Worm (Caenorhabditis elegans): ENCODE data around the gene F46C5.6.

F46C5.6 gene

DNA sequence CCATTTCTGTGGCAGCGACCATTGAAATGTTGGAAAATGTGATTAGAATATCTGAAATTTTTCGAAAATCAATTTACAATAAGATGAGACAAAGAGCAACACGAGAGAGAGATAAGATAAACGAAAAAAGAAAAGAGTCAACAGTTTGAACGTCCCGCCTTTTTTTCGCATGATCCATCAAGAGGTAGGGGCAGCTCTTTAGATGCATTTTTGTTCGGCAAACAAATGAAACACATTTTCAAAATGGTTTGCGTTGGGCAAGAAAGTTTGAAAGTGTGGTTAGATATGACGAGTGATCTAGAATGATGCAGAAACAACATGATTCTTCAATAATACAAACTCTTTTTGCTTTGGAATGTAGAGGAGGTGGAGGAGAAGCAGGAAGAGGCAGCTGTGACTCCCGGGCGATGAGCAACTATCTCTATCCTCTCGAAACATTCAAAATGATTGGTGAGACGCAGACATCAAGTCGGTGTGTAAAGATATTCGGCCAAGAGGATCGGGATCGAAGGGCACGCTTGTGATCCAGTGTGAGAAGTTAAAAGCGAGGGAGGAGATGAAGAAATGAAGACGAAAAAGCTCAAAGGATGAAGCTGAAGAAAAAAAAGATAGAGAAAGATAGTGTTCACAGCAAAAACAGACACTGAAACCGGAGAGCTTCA lies at the start of gene F46C5.6:
TSS of gene F46C5.6 (minus strand) at position 51 of the 662 bp plus-strand sequence.
- TF ChIP-seq klf-2 (GFP tag; conservative IDR thresholded peaks at IDR 0.05) (no peak), flt-1 (GFP tag; IDR thresholded peaks at IDR 0.05) (no peak), ztf-29 (GFP tag; IDR thresholded peaks at IDR 0.05) (no peak), ref-1 (GFP tag; conservative IDR thresholded peaks at IDR 0.05) (no peak), T22C8.4 (GFP tag; IDR thresholded peaks at IDR 0.05) (no peak), ztf-23 (GFP tag; IDR thresholded peaks at IDR 0.05) (no peak), tab-1 (GFP tag; IDR thresholded peaks at IDR 0.05) (no peak), med-1 (GFP tag; optimal IDR thresholded peaks at IDR 0.05; ENCODE audit: insufficient read depth) (no peak), cog-1 (tag; optimal IDR thresholded peaks at IDR 0.05) (no peak)

DNA sequence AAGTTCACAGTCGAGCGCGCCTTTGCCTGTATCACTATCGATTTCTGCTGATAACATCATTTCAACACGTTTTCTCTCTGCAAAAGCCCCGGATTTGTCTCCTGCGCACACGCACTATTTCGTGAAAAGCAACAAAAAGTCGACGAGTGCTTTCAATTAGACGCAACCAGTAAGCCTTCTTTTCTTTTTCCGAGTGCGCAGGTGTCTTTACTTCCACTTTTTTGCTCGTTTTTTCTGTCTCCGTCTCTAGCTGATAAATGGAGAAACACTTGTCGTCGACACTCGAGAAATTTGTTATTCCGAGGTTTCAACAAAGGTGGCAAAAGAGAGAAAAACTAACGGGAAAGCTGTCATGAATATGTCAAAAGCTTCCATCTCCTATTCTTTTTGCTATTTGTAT lies 47.3 kb upstream of the F46C5.6 start:
- TF ChIP-seq ref-1 (GFP tag; conservative IDR thresholded peaks at IDR 0.05) (no peak), tab-1 (GFP tag; IDR thresholded peaks at IDR 0.05) (no peak), klf-2 (GFP tag; conservative IDR thresholded peaks at IDR 0.05) (no peak), T22C8.4 (GFP tag; IDR thresholded peaks at IDR 0.05) (no peak), ztf-29 (GFP tag; IDR thresholded peaks at IDR 0.05) (no peak), flt-1 (GFP tag; IDR thresholded peaks at IDR 0.05) (no peak), med-1 (GFP tag; optimal IDR thresholded peaks at IDR 0.05; ENCODE audit: insufficient read depth) (no peak), ztf-23 (GFP tag; IDR thresholded peaks at IDR 0.05) (no peak), cog-1 (tag; optimal IDR thresholded peaks at IDR 0.05) (no peak)

DNA sequence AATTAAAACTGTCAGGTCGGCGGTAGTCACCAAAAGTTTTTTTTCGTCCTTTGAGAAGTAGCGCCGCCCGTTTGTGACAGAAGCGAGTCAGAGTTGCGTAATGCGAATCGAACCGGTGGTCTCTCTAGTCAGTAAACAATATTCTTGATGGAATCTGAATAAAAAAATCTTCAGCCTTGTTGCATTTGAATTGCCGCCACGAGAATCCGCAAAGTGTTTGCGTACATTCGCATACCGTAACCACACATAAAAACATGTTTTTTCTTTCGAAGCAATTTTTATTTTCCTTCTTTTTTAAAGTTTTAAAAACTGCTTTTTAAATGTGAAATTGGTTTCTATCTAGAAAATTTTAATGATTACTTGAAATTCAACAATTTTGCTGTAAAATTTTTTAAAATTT lies 46.7 kb upstream of the F46C5.6 start:
- no peak for TF ChIP-seq cog-1 (tag; optimal IDR thresholded peaks at IDR 0.05)
- no peak for TF ChIP-seq tab-1 (GFP tag; IDR thresholded peaks at IDR 0.05)
- TF ChIP-seq ztf-23 (GFP tag; IDR thresholded peaks at IDR 0.05) = no peak
- TF ChIP-seq klf-2 (GFP tag; conservative IDR thresholded peaks at IDR 0.05) = no peak
- no peak for TF ChIP-seq ztf-29 (GFP tag; IDR thresholded peaks at IDR 0.05)
- TF ChIP-seq ref-1 (GFP tag; conservative IDR thresholded peaks at IDR 0.05) = no peak
- no peak for TF ChIP-seq flt-1 (GFP tag; IDR thresholded peaks at IDR 0.05)

DNA sequence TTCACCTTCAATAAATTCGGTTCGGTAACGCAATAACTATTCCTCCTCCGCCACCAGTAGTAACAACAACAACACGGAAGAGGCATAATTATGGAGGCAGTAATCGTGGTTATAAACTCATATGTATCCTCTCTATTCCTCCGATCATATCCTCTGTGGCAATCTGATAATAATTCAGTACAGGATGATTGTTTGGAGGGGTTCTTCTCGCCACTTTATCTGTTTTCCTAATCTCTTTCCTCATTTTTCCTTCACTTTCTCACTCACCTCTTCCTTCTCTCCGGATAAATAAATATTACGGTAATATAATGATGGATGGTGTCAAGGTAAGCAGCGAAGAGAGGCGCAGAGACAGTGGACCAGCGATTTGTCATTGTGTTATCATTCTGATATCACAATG lies 46.2 kb upstream of the F46C5.6 start:
- TF ChIP-seq tab-1 (GFP tag; IDR thresholded peaks at IDR 0.05) = no peak
- TF ChIP-seq klf-2 (GFP tag; conservative IDR thresholded peaks at IDR 0.05) = no peak
- no peak for TF ChIP-seq cog-1 (tag; optimal IDR thresholded peaks at IDR 0.05)
- no peak for TF ChIP-seq flt-1 (GFP tag; IDR thresholded peaks at IDR 0.05)
- no peak for TF ChIP-seq ztf-29 (GFP tag; IDR thresholded peaks at IDR 0.05)
- TF ChIP-seq T22C8.4 (GFP tag; IDR thresholded peaks at IDR 0.05) = no peak
- no peak for TF ChIP-seq ref-1 (GFP tag; conservative IDR thresholded peaks at IDR 0.05)

DNA sequence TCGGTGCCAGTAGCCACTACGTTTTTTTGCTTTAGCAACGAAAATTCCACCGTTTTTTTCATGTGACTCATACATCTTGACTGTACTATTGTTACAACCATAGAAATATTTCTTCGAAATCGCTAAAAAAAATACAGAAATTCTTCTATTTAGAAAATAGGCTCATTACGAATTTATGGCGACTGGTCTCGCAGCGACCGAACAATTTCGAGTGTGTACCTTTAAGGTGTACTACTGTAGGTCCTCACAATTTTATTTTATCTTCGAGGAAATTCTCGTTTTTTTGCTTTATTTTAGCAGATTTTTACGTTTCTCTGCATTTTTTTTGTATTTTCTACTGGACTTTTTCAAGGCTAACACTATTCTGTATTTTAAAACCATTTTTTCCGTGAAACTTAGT lies 45.7 kb upstream of the F46C5.6 start:
- TF ChIP-seq ztf-29 (GFP tag; IDR thresholded peaks at IDR 0.05) (no peak), klf-2 (GFP tag; conservative IDR thresholded peaks at IDR 0.05) (no peak), flt-1 (GFP tag; IDR thresholded peaks at IDR 0.05) (no peak), med-1 (GFP tag; optimal IDR thresholded peaks at IDR 0.05; ENCODE audit: insufficient read depth) (no peak), ref-1 (GFP tag; conservative IDR thresholded peaks at IDR 0.05) (no peak), T22C8.4 (GFP tag; IDR thresholded peaks at IDR 0.05) (no peak), ztf-23 (GFP tag; IDR thresholded peaks at IDR 0.05) (no peak), cog-1 (tag; optimal IDR thresholded peaks at IDR 0.05) (no peak), tab-1 (GFP tag; IDR thresholded peaks at IDR 0.05) (no peak)

DNA sequence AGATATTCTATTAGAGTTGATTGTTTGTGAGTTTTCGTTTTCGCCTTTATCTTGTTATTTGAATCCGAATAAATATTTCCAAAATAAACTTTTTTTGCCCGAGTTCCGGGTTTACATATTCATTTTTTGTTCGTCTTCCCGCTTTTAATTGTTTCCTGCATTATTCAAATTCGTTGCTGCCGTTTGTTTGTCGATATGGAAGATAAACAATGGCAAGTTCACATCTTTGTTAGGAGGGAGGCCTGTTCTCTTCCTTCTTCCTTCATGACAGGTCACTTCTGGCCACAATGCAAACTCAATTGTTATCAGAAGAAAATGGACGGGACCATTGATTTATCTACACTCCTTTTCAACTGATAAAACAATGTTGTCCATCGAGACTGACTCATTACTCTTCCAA lies 45.3 kb upstream of the F46C5.6 start:
- TF ChIP-seq ztf-23 (GFP tag; IDR thresholded peaks at IDR 0.05) (no peak), tab-1 (GFP tag; IDR thresholded peaks at IDR 0.05) (no peak), ref-1 (GFP tag; conservative IDR thresholded peaks at IDR 0.05) (no peak), klf-2 (GFP tag; conservative IDR thresholded peaks at IDR 0.05) (no peak), med-1 (GFP tag; optimal IDR thresholded peaks at IDR 0.05; ENCODE audit: insufficient read depth) (no peak), flt-1 (GFP tag; IDR thresholded peaks at IDR 0.05) (no peak)

DNA sequence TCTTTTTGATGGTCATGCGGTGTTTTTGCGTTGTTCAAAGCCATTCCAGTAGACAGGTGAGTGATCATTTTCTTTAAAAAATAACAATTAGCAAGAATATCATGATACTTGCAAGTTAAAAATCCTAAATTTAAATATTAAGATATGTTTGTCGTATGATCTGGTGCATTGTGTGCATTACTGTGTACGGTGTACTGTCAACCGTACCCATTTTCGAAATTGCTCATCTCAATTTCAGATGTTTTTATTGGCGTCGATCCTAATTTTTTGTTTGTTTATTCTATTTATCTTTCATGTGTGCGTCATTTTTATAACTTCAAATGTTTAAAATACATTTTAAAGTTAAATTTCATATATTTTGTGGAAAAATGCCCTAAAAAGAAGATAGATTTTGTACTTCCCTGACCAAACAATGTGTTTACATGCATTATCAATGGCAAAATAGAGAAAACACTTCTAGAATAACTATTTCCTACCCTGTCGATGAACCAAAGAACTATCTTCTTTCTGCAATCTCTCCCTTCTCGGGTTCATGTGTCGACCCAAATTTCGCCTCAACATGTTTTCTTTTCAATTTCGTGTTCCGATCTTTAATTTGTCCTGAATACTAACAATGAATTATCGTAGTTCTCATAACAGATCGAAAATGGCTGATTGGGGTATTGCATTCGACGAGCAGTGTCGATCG lies 40.1 kb upstream of the F46C5.6 start, which contains the start of the genes T07D4.5 and ddx-19:
TSS of gene T07D4.5 (minus strand) at position 71 of the 688 bp plus-strand sequence.
TSS of gene ddx-19 (plus strand) at position 638 of the 688 bp plus-strand sequence.
- TF ChIP-seq klf-2 (GFP tag; conservative IDR thresholded peaks at IDR 0.05) (no peak), ztf-29 (GFP tag; IDR thresholded peaks at IDR 0.05) (no peak), med-1 (GFP tag; optimal IDR thresholded peaks at IDR 0.05; ENCODE audit: insufficient read depth) (no peak), ztf-23 (GFP tag; IDR thresholded peaks at IDR 0.05) (no peak), tab-1 (GFP tag; IDR thresholded peaks at IDR 0.05) (no peak), T22C8.4 (GFP tag; IDR thresholded peaks at IDR 0.05) (no peak), ref-1 (GFP tag; conservative IDR thresholded peaks at IDR 0.05) (no peak), cog-1 (tag; optimal IDR thresholded peaks at IDR 0.05) (no peak)

DNA sequence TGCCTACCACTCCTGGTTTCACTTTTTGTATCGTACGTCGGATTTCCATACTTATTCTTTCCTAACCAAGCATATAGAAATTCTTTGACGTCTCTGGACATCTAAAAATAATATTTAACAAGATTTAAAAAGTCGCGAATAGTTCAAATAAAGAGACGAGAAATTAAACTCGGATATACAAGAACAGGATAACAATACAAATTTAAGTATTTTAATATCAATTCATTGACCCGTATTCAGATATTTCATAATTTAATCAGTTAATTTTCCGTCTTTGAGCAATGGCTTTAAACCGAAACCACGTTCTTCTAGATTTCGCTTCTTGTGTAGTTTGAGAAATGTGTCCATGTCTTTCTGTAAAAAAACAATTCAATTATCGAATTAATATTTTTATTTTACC lies 39.2 kb upstream of the F46C5.6 start, which contains the start of gene rha-1:
TSS of gene rha-1 (minus strand) at position 101 of the 400 bp plus-strand sequence.
- TF ChIP-seq ztf-23 (GFP tag; IDR thresholded peaks at IDR 0.05) = no peak
- TF ChIP-seq ref-1 (GFP tag; conservative IDR thresholded peaks at IDR 0.05) = no peak
- TF ChIP-seq tab-1 (GFP tag; IDR thresholded peaks at IDR 0.05) = no peak
- no peak for TF ChIP-seq T22C8.4 (GFP tag; IDR thresholded peaks at IDR 0.05)
- no peak for TF ChIP-seq flt-1 (GFP tag; IDR thresholded peaks at IDR 0.05)
- no peak for TF ChIP-seq klf-2 (GFP tag; conservative IDR thresholded peaks at IDR 0.05)
- TF ChIP-seq ztf-29 (GFP tag; IDR thresholded peaks at IDR 0.05) = no peak
- no peak for TF ChIP-seq cog-1 (tag; optimal IDR thresholded peaks at IDR 0.05)
- no peak for TF ChIP-seq med-1 (GFP tag; optimal IDR thresholded peaks at IDR 0.05; ENCODE audit: insufficient read depth)

DNA sequence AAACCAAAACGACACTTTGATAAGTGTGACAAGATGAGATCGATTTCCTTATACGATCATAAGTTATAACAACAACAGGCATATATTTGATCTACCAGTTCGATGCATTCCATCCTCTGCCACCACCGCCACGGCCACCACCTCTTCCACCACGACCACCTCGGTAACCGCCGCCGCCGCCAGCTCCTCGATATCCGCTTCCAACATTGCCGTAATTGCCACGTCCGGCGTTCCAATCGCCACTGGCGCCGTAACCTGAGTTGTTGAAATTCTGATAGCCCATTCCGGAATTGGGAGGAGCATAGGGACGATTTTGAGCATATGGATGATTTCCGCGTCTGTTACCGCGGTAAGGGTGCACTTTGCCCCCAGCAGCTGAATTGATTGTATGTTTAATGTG lies 34.2 kb upstream of the F46C5.6 start:
- no peak for TF ChIP-seq ztf-29 (GFP tag; IDR thresholded peaks at IDR 0.05)

Measured in whole organism, midembryonic.